Fruit fly (Drosophila melanogaster): ENCODE results near the gene CHOp24.

- TF ChIP-seq CG11902 (GFP tag; optimal IDR thresholded peaks at IDR 0.05) (no peak), CG7368 (GFP tag; optimal IDR thresholded peaks at IDR 0.05) (no peak), OdsH (GFP tag; optimal IDR thresholded peaks at IDR 0.05) (no peak)
Measured at dm6 chrX:4564962-4565361, 24.3 kb downstream of the CHOp24 start.
